Worm (Caenorhabditis elegans) whole organism, early embryonic: ENCODE results near the gene pps-1.

Source experiments
- aly-1 ChIP-seq: sonication (generic microtip); optimal IDR thresholded peaks from 2 replicates; lab custom pipeline; 2016; ENCODE audit warnings: missing genetic modification characterization, missing compliant biosample characterization
- ama-1 ChIP-seq: fragments of 150-350 bp; optimal IDR thresholded peaks from 2 replicates; lab custom pipeline; 2014
- ceh-13 ChIP-seq: fragments of 200-800 bp; sonication (Bioruptor generic); optimal IDR thresholded peaks from 2 replicates; lab custom pipeline; 2018; ENCODE audit warnings: mild to moderate bottlenecking, missing genetic modification characterization, missing compliant biosample characterization
- ceh-36 ChIP-seq: sonication (generic microtip); optimal IDR thresholded peaks from 2 replicates; lab custom pipeline; 2016; ENCODE audit warnings: missing genetic modification characterization, inconsistent platforms, missing compliant biosample characterization
- flt-1 ChIP-seq: fragments of 200-800 bp; sonication (Bioruptor generic); IDR thresholded peaks from 2 replicates; pipeline ENCODE4 v1.3.6; 2022; ENCODE audit warnings: missing genetic modification characterization, missing compliant biosample characterization
- scrt-1 ChIP-seq: fragments of 200-800 bp; sonication (Bioruptor generic); IDR thresholded peaks from 2 replicates; pipeline ENCODE4 v1.3.6; 2022; ENCODE audit warnings: missing genetic modification characterization, missing compliant biosample characterization
- sea-1 ChIP-seq: fragments of 200-800 bp; sonication (Bioruptor generic); conservative IDR thresholded peaks from 2 replicates; pipeline ENCODE4 v1.3.6; 2022; ENCODE audit warnings: missing genetic modification characterization, missing compliant biosample characterization
- tbx-11 ChIP-seq: fragments of 200-800 bp; sonication (Bioruptor generic); IDR thresholded peaks from 2 replicates; pipeline ENCODE4 v1.3.6; 2022; ENCODE audit warnings: missing genetic modification characterization, missing compliant biosample characterization

DNA sequence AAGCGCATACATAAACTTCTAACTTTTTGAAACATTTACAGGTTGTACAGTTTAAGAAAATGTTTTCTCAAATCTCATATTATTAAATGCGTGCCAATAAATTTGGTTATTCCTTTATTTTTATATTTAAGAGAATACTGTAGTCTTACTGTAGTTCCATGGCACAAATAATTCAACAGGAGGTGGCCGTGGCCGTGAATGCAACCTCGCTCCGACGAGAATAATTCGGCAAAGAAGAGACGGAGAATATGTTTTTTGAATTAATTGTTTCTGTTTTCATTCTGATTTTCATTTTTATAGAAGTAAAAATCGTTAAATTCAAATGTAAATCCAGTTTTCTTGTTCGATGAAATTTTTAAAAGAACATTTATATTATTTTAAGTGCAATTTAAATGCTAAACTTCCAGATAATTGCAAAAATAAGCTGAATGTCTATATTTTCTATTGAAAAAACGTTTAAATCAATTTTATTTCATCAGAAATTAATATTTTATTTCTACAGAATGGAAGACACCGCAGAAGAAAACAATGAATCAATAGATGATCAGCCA lies 35.6 kb downstream of the pps-1 start, which contains the start of gene gon-4:
- TF ChIP-seq ama-1 (lab: Kevin White, UChicago) (no peak), flt-1 (GFP tag; lab: Robert Waterston, UW) (no peak), scrt-1 (GFP tag; lab: Robert Waterston, UW) (no peak), sea-1 (GFP tag; lab: Robert Waterston, UW) (no peak), aly-1 (tag; lab: Kevin White, UChicago) (no peak), tbx-11 (GFP tag; lab: Robert Waterston, UW) (no peak), ceh-13 (GFP tag; lab: Kevin White, UChicago) (no peak), ceh-36 (tag; lab: Kevin White, UChicago) (no peak)
